Fruit fly (Drosophila melanogaster) whole organism, embryonic: Measurements from ENCODE around the gene Dph5.
A peak's percentile ranks its signal among the peaks of the same experiment; 100 is the strongest.

ENCODE experiments used
- Asciz ChIP-seq: fragments of 200-800 bp; sonication (Bioruptor generic); optimal IDR thresholded peaks from 2 replicates; lab custom pipeline; 2017; ENCODE audit warnings: missing biosample characterization, mild to moderate bottlenecking, missing genetic modification characterization, missing genetic modification reagents
- Bgb ChIP-seq: fragments of 200-800 bp; sonication (Bioruptor generic); IDR thresholded peaks from 2 replicates; pipeline ENCODE4 v1.3.6; 2022; ENCODE audit warnings: missing biosample characterization, missing genetic modification characterization; ENCODE audit not compliant: partially characterized antibody
- CG10274 ChIP-seq: fragments of 200-800 bp; sonication (Bioruptor generic); optimal IDR thresholded peaks from 3 replicates; lab custom pipeline; 2017; ENCODE audit warnings: missing biosample characterization, mild to moderate bottlenecking, missing genetic modification characterization
- CG11696 ChIP-seq: fragments of 200-800 bp; sonication (Bioruptor generic); IDR thresholded peaks from 2 replicates; pipeline ENCODE4 v1.3.6; 2022; ENCODE audit warnings: missing biosample characterization, missing genetic modification characterization
- CG11723 ChIP-seq: fragments of 200-800 bp; sonication (Bioruptor generic); optimal IDR thresholded peaks from 2 replicates; lab custom pipeline; 2017; ENCODE audit warnings: missing biosample characterization, mild to moderate bottlenecking, missing genetic modification characterization
- CG13287 ChIP-seq: fragments of 200-800 bp; sonication (Bioruptor generic); IDR thresholded peaks from 2 replicates; pipeline ENCODE4 v1.3.6; 2022; ENCODE audit warnings: missing biosample characterization, missing genetic modification characterization; ENCODE audit not compliant: partially characterized antibody
- CG13424 ChIP-seq: fragments of 200-800 bp; sonication (Bioruptor generic); optimal IDR thresholded peaks from 2 replicates; lab custom pipeline; 2019; ENCODE audit warnings: missing biosample characterization, mild to moderate bottlenecking, missing genetic modification characterization, moderate library complexity
- CG14014 ChIP-seq: fragments of 200-800 bp; sonication (Bioruptor generic); IDR thresholded peaks from 2 replicates; pipeline ENCODE4 v1.3.6; 2022; ENCODE audit warnings: missing biosample characterization, missing genetic modification characterization
- CG14441 ChIP-seq: fragments of 200-800 bp; sonication (Bioruptor generic); IDR thresholded peaks from 2 replicates; pipeline ENCODE4 v1.3.6; 2022; ENCODE audit warnings: missing biosample characterization, missing genetic modification characterization
- CG14667 ChIP-seq: fragments of 200-800 bp; sonication (Bioruptor generic); IDR thresholded peaks from 2 replicates; pipeline ENCODE4 v1.3.6; 2022; ENCODE audit warnings: missing biosample characterization, missing genetic modification characterization
- CG15514 ChIP-seq: fragments of 200-800 bp; sonication (Bioruptor generic); optimal IDR thresholded peaks from 3 replicates; lab custom pipeline; 2017; ENCODE audit warnings: missing biosample characterization, missing genetic modification characterization, mild to moderate bottlenecking, moderate library complexity, missing genetic modification reagents
- CG1602 ChIP-seq: fragments of 200-800 bp; sonication (Bioruptor generic); optimal IDR thresholded peaks from 3 replicates; lab custom pipeline; 2016; ENCODE audit warnings: missing biosample characterization, missing genetic modification characterization
- CG16779 ChIP-seq: fragments of 200-800 bp; sonication (Bioruptor generic); IDR thresholded peaks from 2 replicates; pipeline ENCODE4 v1.3.6; 2022; ENCODE audit warnings: missing biosample characterization, missing genetic modification characterization
- CG17802 ChIP-seq: fragments of 200-800 bp; sonication (Bioruptor generic); optimal IDR thresholded peaks from 2 replicates; lab custom pipeline; 2018; ENCODE audit warnings: missing biosample characterization, mild to moderate bottlenecking, missing genetic modification characterization, moderate library complexity
- CG30403 ChIP-seq: fragments of 200-800 bp; sonication (Bioruptor generic); optimal IDR thresholded peaks from 3 replicates; lab custom pipeline; 2016; ENCODE audit warnings: missing biosample characterization, missing genetic modification characterization
- CG3838 ChIP-seq: fragments of 200-800 bp; sonication (Bioruptor generic); optimal IDR thresholded peaks from 3 replicates; lab custom pipeline; 2016; ENCODE audit warnings: missing biosample characterization, missing genetic modification characterization
- CG4282 ChIP-seq: fragments of 200-800 bp; sonication (Bioruptor generic); optimal IDR thresholded peaks from 2 replicates; lab custom pipeline; 2016; ENCODE audit warnings: missing biosample characterization, missing genetic modification characterization
- CG4404 ChIP-seq: fragments of 200-800 bp; sonication (Bioruptor generic); IDR thresholded peaks from 2 replicates; pipeline ENCODE4 v1.3.6; 2022; ENCODE audit warnings: missing biosample characterization, missing genetic modification characterization
- CG4617 ChIP-seq: fragments of 200-800 bp; sonication (Bioruptor generic); optimal IDR thresholded peaks from 3 replicates; lab custom pipeline; 2016; ENCODE audit warnings: missing biosample characterization, missing genetic modification characterization, borderline replicate concordance
- CG4820 ChIP-seq: fragments of 200-800 bp; sonication (Bioruptor generic); optimal IDR thresholded peaks from 3 replicates; lab custom pipeline; 2016; ENCODE audit warnings: missing biosample characterization, missing genetic modification characterization
- CG5245 ChIP-seq: fragments of 200-800 bp; sonication (Bioruptor generic); optimal IDR thresholded peaks from 3 replicates; lab custom pipeline; 2016; ENCODE audit warnings: missing biosample characterization, missing genetic modification characterization
- CG7928 ChIP-seq: fragments of 200-800 bp; sonication (Bioruptor generic); optimal IDR thresholded peaks from 2 replicates; lab custom pipeline; 2017; ENCODE audit warnings: missing biosample characterization, mild to moderate bottlenecking, missing genetic modification characterization
- CG8281 ChIP-seq: fragments of 200-800 bp; sonication (Bioruptor generic); optimal IDR thresholded peaks from 2 replicates; lab custom pipeline; 2018; ENCODE audit warnings: missing biosample characterization, mild to moderate bottlenecking, missing genetic modification characterization, moderate library complexity
- CG9215 ChIP-seq: fragments of 200-800 bp; sonication (Bioruptor generic); IDR thresholded peaks from 2 replicates; pipeline ENCODE4 v1.3.6; 2022; ENCODE audit warnings: missing biosample characterization, missing genetic modification characterization
- CG9727 ChIP-seq: fragments of 200-800 bp; sonication (Bioruptor generic); optimal IDR thresholded peaks from 3 replicates; lab custom pipeline; 2017; ENCODE audit warnings: missing biosample characterization, mild to moderate bottlenecking, missing genetic modification characterization
- CrebB ChIP-seq: fragments of 200-800 bp; sonication (Bioruptor generic); optimal IDR thresholded peaks from 3 replicates; lab custom pipeline; 2018; ENCODE audit warnings: missing biosample characterization, mild to moderate bottlenecking, missing genetic modification characterization
- Dek ChIP-seq: fragments of 200-800 bp; sonication (Bioruptor generic); optimal IDR thresholded peaks from 3 replicates; lab custom pipeline; 2019; ENCODE audit warnings: missing biosample characterization, mild to moderate bottlenecking, missing genetic modification characterization, moderate library complexity
- Dip2 ChIP-seq: fragments of 200-800 bp; sonication (Bioruptor generic); IDR thresholded peaks from 2 replicates; pipeline ENCODE4 v1.3.6; 2022; ENCODE audit warnings: missing biosample characterization, missing genetic modification characterization
- Fer1 ChIP-seq: fragments of 200-800 bp; sonication (Bioruptor generic); optimal IDR thresholded peaks from 2 replicates; lab custom pipeline; 2017; ENCODE audit warnings: missing biosample characterization, mild to moderate bottlenecking, missing genetic modification characterization
- Nf-YA ChIP-seq: fragments of 200-800 bp; sonication (Bioruptor generic); IDR thresholded peaks from 2 replicates; pipeline ENCODE4 v1.3.6; 2022; ENCODE audit warnings: missing biosample characterization, missing genetic modification characterization
- Sox100B ChIP-seq: fragments of 200-800 bp; sonication (Bioruptor generic); optimal IDR thresholded peaks from 3 replicates; lab custom pipeline; 2018; ENCODE audit warnings: missing biosample characterization, mild to moderate bottlenecking, missing genetic modification characterization
- Tbp ChIP-seq: fragments of >200 bp; optimal IDR thresholded peaks from 2 replicates; lab custom pipeline; 2018; ENCODE audit warnings: missing biosample characterization, missing genetic modification characterization
- amos ChIP-seq: fragments of 200-800 bp; sonication (Bioruptor generic); IDR thresholded peaks from 2 replicates; pipeline ENCODE4 v1.3.6; 2022; ENCODE audit warnings: missing biosample characterization, missing genetic modification characterization; ENCODE audit not compliant: partially characterized antibody
- cad ChIP-seq: fragments of >200 bp; optimal IDR thresholded peaks from 2 replicates; lab custom pipeline; 2017; ENCODE audit warnings: missing biosample characterization, missing genetic modification characterization
- disco-r ChIP-seq: fragments of 200-800 bp; sonication (Bioruptor generic); optimal IDR thresholded peaks from 2 replicates; lab custom pipeline; 2016; ENCODE audit warnings: missing biosample characterization, missing genetic modification characterization
- inv ChIP-seq: fragments of 200-800 bp; sonication (Bioruptor generic); IDR thresholded peaks from 2 replicates; pipeline ENCODE4 v1.3.6; 2022; ENCODE audit warnings: missing biosample characterization, missing genetic modification characterization; ENCODE audit not compliant: partially characterized antibody
- kni ChIP-seq: fragments of 200-800 bp; sonication (Bioruptor generic); optimal IDR thresholded peaks from 3 replicates; lab custom pipeline; 2017; ENCODE audit warnings: mild to moderate bottlenecking, missing biosample characterization, missing genetic modification reagents, missing genetic modification characterization
- nerfin-1 ChIP-seq: fragments of 200-800 bp; sonication (Bioruptor generic); optimal IDR thresholded peaks from 3 replicates; lab custom pipeline; 2019; ENCODE audit warnings: missing biosample characterization, mild to moderate bottlenecking, missing genetic modification characterization, moderate library complexity
- nmo ChIP-seq: fragments of 200-800 bp; sonication (Bioruptor generic); optimal IDR thresholded peaks from 2 replicates; lab custom pipeline; 2018; ENCODE audit warnings: missing biosample characterization, mild to moderate bottlenecking, missing genetic modification characterization, moderate library complexity
- oc ChIP-seq: fragments of 200-800 bp; sonication (Bioruptor generic); optimal IDR thresholded peaks from 2 replicates; lab custom pipeline; 2018; ENCODE audit warnings: missing biosample characterization, mild to moderate bottlenecking, missing genetic modification characterization, moderate library complexity
- prd ChIP-seq, 3 experiments: fragments of >200 bp in 2 of 3; fragments of 200-800 bp in 1 of 3; sonication (Bioruptor generic) in 1 of 3; optimal IDR thresholded peaks in 2 of 3; IDR thresholded peaks in 1 of 3; 2 replicates in 2 of 3; 3 replicates in 1 of 3; pipeline versions ENCODE4 v1.3.6 to Lab custom; 2017 to 2022; ENCODE audit warnings: missing biosample characterization in 1 of 3, missing genetic modification characterization in 1 of 3
- ranshi ChIP-seq: fragments of 200-800 bp; sonication (Bioruptor generic); IDR thresholded peaks from 2 replicates; pipeline ENCODE4 v1.3.6; 2022; ENCODE audit warnings: missing biosample characterization, missing genetic modification characterization
- row ChIP-seq: fragments of 200-800 bp; sonication (Bioruptor generic); IDR thresholded peaks from 3 replicates; pipeline ENCODE4 v1.3.6; 2022; ENCODE audit warnings: missing biosample characterization, missing genetic modification characterization
- sens-2 ChIP-seq: fragments of 200-800 bp; sonication (Bioruptor generic); IDR thresholded peaks from 2 replicates; pipeline ENCODE4 v1.3.6; 2022; ENCODE audit warnings: missing biosample characterization, missing genetic modification characterization
- sisA ChIP-seq: fragments of 200-800 bp; sonication (Bioruptor generic); IDR thresholded peaks from 2 replicates; pipeline ENCODE4 v1.3.6; 2022; ENCODE audit warnings: missing biosample characterization, missing genetic modification characterization
- slbo ChIP-seq: fragments of 200-800 bp; sonication (Bioruptor generic); IDR thresholded peaks from 2 replicates; pipeline ENCODE4 v1.3.6; 2022; ENCODE audit warnings: missing biosample characterization, missing genetic modification characterization
- slou ChIP-seq: fragments of 200-800 bp; sonication (Bioruptor generic); optimal IDR thresholded peaks from 3 replicates; lab custom pipeline; 2016; ENCODE audit warnings: missing biosample characterization, missing genetic modification characterization
- sqz ChIP-seq: fragments of 200-800 bp; sonication (Bioruptor generic); optimal IDR thresholded peaks from 3 replicates; lab custom pipeline; 2018; ENCODE audit warnings: missing biosample characterization, mild to moderate bottlenecking, missing genetic modification characterization
- usp ChIP-seq: fragments of >200 bp; optimal IDR thresholded peaks from 2 replicates; lab custom pipeline; 2017; ENCODE audit warnings: missing biosample characterization, missing genetic modification characterization
- wdn ChIP-seq: fragments of 200-800 bp; sonication (Bioruptor generic); IDR thresholded peaks from 2 replicates; pipeline ENCODE4 v1.3.6; 2022; ENCODE audit warnings: missing biosample characterization, missing genetic modification characterization
- zf30C ChIP-seq: fragments of 200-800 bp; sonication (Bioruptor generic); optimal IDR thresholded peaks from 3 replicates; lab custom pipeline; 2018; ENCODE audit warnings: missing biosample characterization, mild to moderate bottlenecking, missing genetic modification characterization

Gene Dph5

DNA sequence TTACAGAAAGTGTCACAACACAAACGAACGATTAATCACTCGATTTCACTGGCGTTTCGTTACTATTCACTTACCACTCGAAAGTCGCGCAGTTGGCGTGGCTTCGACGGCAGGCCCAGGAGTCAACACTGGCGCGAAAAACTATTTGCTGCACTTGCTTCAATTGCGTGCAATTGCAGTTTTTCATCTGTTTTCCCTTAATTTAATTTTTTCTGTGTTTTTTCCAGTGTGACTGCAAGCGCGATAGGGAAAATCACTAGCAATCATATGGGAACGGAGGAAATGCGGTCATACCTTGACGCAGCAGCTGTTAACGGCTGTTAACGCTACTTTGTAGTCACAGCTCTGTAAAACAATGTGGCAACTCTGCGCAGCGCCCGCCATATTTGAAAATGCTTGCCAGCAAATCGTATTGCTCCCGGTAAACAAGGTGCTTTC is 35.4 kb downstream of the Dph5 start, which contains the start of gene AdipoR (continued):
- TF ChIP-seq CG14014 (GFP tag; lab: Robert Waterston, UW) (no peak), Dek (no peak), oc (tag; lab: Kevin White, UChicago) (no peak), ranshi (GFP tag; lab: Robert Waterston, UW) (no peak), CG17802 (tag; lab: Kevin White, UChicago) (no peak), CG4404 (GFP tag; lab: Robert Waterston, UW) (no peak), Bgb (GFP tag; lab: Robert Waterston, UW) (peak; percentile 62), CG4617 (GFP tag; lab: Kevin White, UChicago) (peak; percentile 91), kni (peak; percentile 35), sqz (GFP tag; lab: Kevin White, UChicago) (peak; percentile 83), Nf-YA (GFP tag; lab: Robert Waterston, UW) (no peak), usp (GFP tag; lab: Kevin White, UChicago) (no peak), CG1602 (no peak), CG4820 (GFP tag; lab: Kevin White, UChicago) (no peak), zf30C (GFP tag; lab: Kevin White, UChicago) (peak; percentile 95), slbo (GFP tag; lab: Robert Waterston, UW) (0 out of 2 replicates have a peak, but pooled peaks have one; percentile 24), CG14441 (GFP tag; lab: Robert Waterston, UW) (no peak), CG13424 (tag; lab: Kevin White, UChicago) (peak; percentile 14), nerfin-1 (no peak), disco-r (GFP tag; lab: Kevin White, UChicago) (no peak), Asciz (GFP tag; lab: Kevin White, UChicago) (no peak), CG16779 (no peak), nmo (GFP tag; lab: Kevin White, UChicago) (peak; percentile 58), inv (GFP tag; lab: Robert Waterston, UW) (no peak), wdn (GFP tag; lab: Robert Waterston, UW) (no peak), CG8281 (tag; lab: Kevin White, UChicago) (no peak), sisA (no peak), CG14667 (GFP tag; lab: Robert Waterston, UW) (no peak), CG3838 (GFP tag; lab: Kevin White, UChicago) (no peak), Tbp (no peak), CG4282 (GFP tag; lab: Kevin White, UChicago) (peak; percentile 26), amos (peak; percentile 63; the same call in 1 of the 2 replicates), Dip2 (GFP tag; lab: Robert Waterston, UW) (no peak), row (peak; percentile 50; the same call in 2 of the 3 replicates), CG30403 (GFP tag; lab: Kevin White, UChicago) (no peak), CG15514 (GFP tag; lab: Kevin White, UChicago) (peak; percentile 77), CG11723 (no peak), CG9727 (GFP tag; lab: Kevin White, UChicago) (peak; percentile 29), Fer1 (peak; percentile 39), prd (optimal IDR thresholded peaks at IDR 0.05; lab: Kevin White, UChicago) (no peak), prd (GFP tag; IDR thresholded peaks at IDR 0.05; lab: Robert Waterston, UW) (no peak), CG9215 (GFP tag; lab: Robert Waterston, UW) (no peak), CG7928 (no peak), CrebB (tag; lab: Kevin White, UChicago) (no peak), CG10274 (no peak), CG11696 (no peak), Sox100B (GFP tag; lab: Kevin White, UChicago) (no peak), CG13287 (GFP tag; lab: Robert Waterston, UW) (peak; percentile 54), sens-2 (GFP tag; lab: Robert Waterston, UW) (no peak), CG5245 (no peak), slou (GFP tag; lab: Kevin White, UChicago) (no peak), cad (GFP tag; lab: Kevin White, UChicago) (no peak)
